Fruit fly (Drosophila melanogaster) Kc167 (cell line): ENCODE data around the gene Mocs2A.
"Not testable (repeated sequence)": the region's sequence is repeated elsewhere in the genome, so short reads cannot be mapped to it uniquely, and the experiment has no call there.

Source experiments
- Myc ChIP-seq: fragments of >200 bp; optimal IDR thresholded peaks from 2 replicates; lab custom pipeline; 2017; ENCODE audit warnings: missing external identifiers
- Sin3A ChIP-seq: fragments of >200 bp; optimal IDR thresholded peaks from 2 replicates; lab custom pipeline; 2018; ENCODE audit warnings: missing external identifiers
- h ChIP-seq: fragments of >200 bp; optimal IDR thresholded peaks from 3 replicates; lab custom pipeline; 2018; ENCODE audit warnings: missing external identifiers
- insv ChIP-seq: fragments of >200 bp; optimal IDR thresholded peaks from 3 replicates; lab custom pipeline; 2018; ENCODE audit warnings: missing external identifiers
- psq ChIP-seq: fragments of >200 bp; optimal IDR thresholded peaks from 2 replicates; lab custom pipeline; 2017; ENCODE audit warnings: missing external identifiers
- ttk ChIP-seq: sonication (Bioruptor generic); optimal IDR thresholded peaks from 2 replicates; lab custom pipeline; 2017; ENCODE audit warnings: missing external identifiers

Mocs2A gene

dm6 chr3R:25131042-25131441 is 3.9 kb upstream of the Mocs2A start, which contains the start of gene Bili:
Bili (plus strand) TSS chr3R:25131306.
- TF ChIP-seq psq; Myc; Sin3A (lab: Kevin White, UChicago): not testable (repeated sequence)

dm6 chr3R:25126823-25127222 is 336 bp downstream of the Mocs2A start:
- TF ChIP-seq psq (no peak), h (lab: Kevin White, UChicago) (no peak), Myc (no peak), Sin3A (lab: Kevin White, UChicago) (no peak), ttk (lab: Kevin White, UChicago) (no peak), insv (lab: Kevin White, UChicago) (no peak)

dm6 chr3R:25123262-25123661 is 3.9 kb downstream of the Mocs2A start, which contains the start of gene vig2:
vig2 (plus strand) TSS chr3R:25123373.
- TF ChIP-seq psq; insv (lab: Kevin White, UChicago); Myc: not testable (repeated sequence)

- TF ChIP-seq Sin3A (lab: Kevin White, UChicago) (peak; percentile 19), psq (no peak)
These were observed 4.4 kb downstream of the Mocs2A start, which contains the start of the genes CG31510 and TTLL5 for dm6 chr3R:25122736-25123211. CG31510 (minus strand) TSS chr3R:25122920. TTLL5 (minus strand) TSS chr3R:25122920.

dm6 chr3R:25112466-25112939 is 14.7 kb downstream of the Mocs2A start, which contains the start of gene Nepl16:
Nepl16 (minus strand) TSS chr3R:25112516.
- TF ChIP-seq Myc (no peak), h (lab: Kevin White, UChicago) (peak; percentile 80)

dm6 chr3R:25108932-25109331 is 18.2 kb downstream of the Mocs2A start, which contains the start of gene CG34027:
CG34027 (minus strand) TSS chr3R:25109032.
- TF ChIP-seq ttk (lab: Kevin White, UChicago) (no peak), insv (lab: Kevin White, UChicago) (no peak), psq (no peak), h (lab: Kevin White, UChicago) (no peak), Myc (no peak), Sin3A (lab: Kevin White, UChicago) (no peak)

dm6 chr3R:25102253-25102652 is 24.9 kb downstream of the Mocs2A start, which contains the start of gene CG45095:
CG45095 (plus strand) TSS chr3R:25102553.
- TF ChIP-seq Sin3A (lab: Kevin White, UChicago) (no peak), Myc (no peak), insv (lab: Kevin White, UChicago) (no peak), psq (no peak), h (lab: Kevin White, UChicago) (no peak), ttk (lab: Kevin White, UChicago) (no peak)

dm6 chr3R:25097486-25097885 is 29.7 kb downstream of the Mocs2A start, which contains the start of the genes CG33095 and CG33096:
CG33095 (plus strand) TSS chr3R:25097672.
CG33096 (plus strand) TSS chr3R:25097672.
- TF ChIP-seq psq = no peak
- TF ChIP-seq h (lab: Kevin White, UChicago) = no peak
- TF ChIP-seq Sin3A (lab: Kevin White, UChicago) = no peak
- no peak for TF ChIP-seq Myc
- TF ChIP-seq ttk (lab: Kevin White, UChicago) = no peak
- TF ChIP-seq insv (lab: Kevin White, UChicago) = no peak

dm6 chr3R:25094639-25095038 is 32.5 kb downstream of the Mocs2A start, which contains the start of gene fd96Cb:
fd96Cb (plus strand) TSS chr3R:25095012.
- no peak for TF ChIP-seq ttk (lab: Kevin White, UChicago)
- TF ChIP-seq insv (lab: Kevin White, UChicago) = no peak
- no peak for TF ChIP-seq Myc
- no peak for TF ChIP-seq psq
- no peak for TF ChIP-seq Sin3A (lab: Kevin White, UChicago)
- TF ChIP-seq h (lab: Kevin White, UChicago) = no peak

- TF ChIP-seq insv (lab: Kevin White, UChicago) (no peak), Sin3A (lab: Kevin White, UChicago) (no peak), h (lab: Kevin White, UChicago) (no peak), Myc (no peak), ttk (lab: Kevin White, UChicago) (no peak), psq (no peak)
These were observed 44.8 kb downstream of the Mocs2A start, which contains the start of gene fd96Ca for dm6 chr3R:25082348-25082747. fd96Ca (plus strand) TSS chr3R:25082684.

- no peak for TF ChIP-seq h (lab: Kevin White, UChicago)
- TF ChIP-seq ttk (lab: Kevin White, UChicago) = no peak
- no peak for TF ChIP-seq Sin3A (lab: Kevin White, UChicago)
- TF ChIP-seq insv (lab: Kevin White, UChicago) = no peak
- TF ChIP-seq Myc = no peak
These were observed 46.7 kb downstream of the Mocs2A start for dm6 chr3R:25080446-25080845.

- no peak for TF ChIP-seq psq
- no peak for TF ChIP-seq ttk (lab: Kevin White, UChicago)
- TF ChIP-seq Sin3A (lab: Kevin White, UChicago) = no peak
- no peak for TF ChIP-seq Myc
- TF ChIP-seq h (lab: Kevin White, UChicago) = no peak
- no peak for TF ChIP-seq insv (lab: Kevin White, UChicago)
These were observed 48.5 kb downstream of the Mocs2A start for dm6 chr3R:25078665-25079064.

dm6 chr3R:25077280-25077820 is 49.8 kb downstream of the Mocs2A start:
- TF ChIP-seq Myc = no peak
- no peak for TF ChIP-seq h (lab: Kevin White, UChicago)
- TF ChIP-seq insv (lab: Kevin White, UChicago) = no peak
- no peak for TF ChIP-seq ttk (lab: Kevin White, UChicago)
- TF ChIP-seq psq = no peak
- no peak for TF ChIP-seq Sin3A (lab: Kevin White, UChicago)
